Worm (Caenorhabditis elegans): ENCODE data around the gene fbxb-82.

DNA sequence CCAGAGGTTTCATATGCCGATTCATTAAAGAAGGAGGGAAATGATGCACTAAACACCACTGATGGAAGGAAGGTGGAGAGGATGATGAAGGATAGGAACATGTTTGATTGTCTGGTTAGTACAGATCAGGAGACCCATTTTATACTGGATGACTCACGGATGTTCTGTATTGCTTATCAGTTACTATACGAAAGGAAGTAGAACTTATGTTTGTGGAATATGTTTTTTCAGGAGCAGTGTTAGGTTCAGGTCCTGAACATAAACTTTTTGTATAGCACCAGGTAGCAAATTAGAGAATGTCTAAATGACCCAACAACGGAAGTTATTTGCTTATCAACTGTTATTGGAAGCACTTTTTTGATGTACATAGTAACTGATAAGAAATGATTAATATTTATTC is 32.7 kb upstream of the fbxb-82 start, which contains the start of gene clec-148:
- TF ChIP-seq Y53G8AR.9 (GFP tag; conservative IDR thresholded peaks at IDR 0.05) (no peak), him-1 (tag; optimal IDR thresholded peaks at IDR 0.05) (no peak), lin-35 (GFP tag; optimal IDR thresholded peaks at IDR 0.05) (no peak), let-526 (GFP tag; IDR thresholded peaks at IDR 0.05) (no peak), pha-4 (tag; optimal IDR thresholded peaks at IDR 0.05) (no peak), C06A6.2 (GFP tag; conservative IDR thresholded peaks at IDR 0.05) (no peak), ztf-18 (tag; optimal IDR thresholded peaks at IDR 0.05) (no peak)

All from whole organism, young adult.